Worm (Caenorhabditis elegans): ENCODE results near the gene mpz-6.
"Not testable (repeated sequence)": the region's sequence is repeated elsewhere in the genome, so short reads cannot be mapped to it uniquely, and the experiment has no call there.

The mpz-6 gene

DNA sequence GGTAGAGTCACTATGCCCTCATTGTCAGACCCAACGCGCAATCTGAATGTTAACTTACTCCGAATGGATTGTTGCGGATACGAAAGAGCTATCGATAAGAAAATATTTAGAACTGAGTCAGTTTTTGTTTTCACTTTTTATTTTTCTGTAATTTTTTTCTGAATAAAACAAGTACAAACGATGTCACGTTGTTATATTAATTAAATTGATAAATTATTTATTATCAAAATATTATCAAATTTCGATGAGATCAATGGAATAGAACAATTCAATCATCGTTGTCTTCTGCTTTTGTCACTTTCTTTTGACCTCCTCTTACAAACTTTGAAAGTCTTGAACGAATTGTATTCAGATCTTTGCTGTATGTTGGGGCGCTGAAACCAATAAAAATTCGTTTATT, at the start of gene mpz-6:
Gene mpz-6, minus strand, starts transcription at position 101 of the 400 bp plus-strand sequence.
- TF ChIP-seq Y53F4B.3 (GFP tag; IDR thresholded peaks at IDR 0.05), result no peak
- no peak for TF ChIP-seq lir-1 (GFP tag; conservative IDR thresholded peaks at IDR 0.05)
- TF ChIP-seq aptf-3 (GFP tag; IDR thresholded peaks at IDR 0.05), result no peak
- no peak for TF ChIP-seq ceh-40 (GFP tag; IDR thresholded peaks at IDR 0.05)
- no peak for TF ChIP-seq tbp1 (GFP tag; optimal IDR thresholded peaks at IDR 0.05)
- TF ChIP-seq F33H1.4 (GFP tag; IDR thresholded peaks at IDR 0.05), result no peak
- TF ChIP-seq ztf-3 (GFP tag; optimal IDR thresholded peaks at IDR 0.05), result no peak
- no peak for TF ChIP-seq nfya-1 (tag; optimal IDR thresholded peaks at IDR 0.05; ENCODE audit: borderline replicate concordance, insufficient read depth)
- TF ChIP-seq ama-1 (optimal IDR thresholded peaks at IDR 0.05), result no peak
- no peak for TF ChIP-seq ama-1 (GFP tag; optimal IDR thresholded peaks at IDR 0.05)

DNA sequence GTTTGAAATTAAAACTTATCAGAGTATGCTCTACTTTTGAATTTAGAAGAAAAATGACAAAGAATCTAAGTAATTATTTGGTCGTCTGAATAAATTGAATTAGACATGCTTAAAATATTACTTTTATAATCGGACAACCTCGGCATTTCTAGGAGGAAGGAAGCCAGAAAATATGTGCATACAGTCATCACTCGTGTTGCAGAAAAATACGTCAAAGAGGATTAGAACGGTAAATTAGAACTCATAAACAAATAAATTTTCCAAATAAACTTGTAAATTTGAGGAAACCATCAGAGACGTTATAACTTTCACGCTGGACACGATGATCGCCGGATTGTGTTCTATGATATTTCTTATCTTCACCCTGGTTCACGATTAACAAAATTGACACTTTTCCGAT, 47.4 kb upstream of the mpz-6 start, which contains the start of gene chil-19:
Gene chil-19, minus strand, starts transcription at position 101 of the 400 bp plus-strand sequence.
- TF ChIP-seq F33H1.4 (GFP tag; IDR thresholded peaks at IDR 0.05) (no peak), bed-1 (GFP tag; IDR thresholded peaks at IDR 0.05) (no peak)

DNA sequence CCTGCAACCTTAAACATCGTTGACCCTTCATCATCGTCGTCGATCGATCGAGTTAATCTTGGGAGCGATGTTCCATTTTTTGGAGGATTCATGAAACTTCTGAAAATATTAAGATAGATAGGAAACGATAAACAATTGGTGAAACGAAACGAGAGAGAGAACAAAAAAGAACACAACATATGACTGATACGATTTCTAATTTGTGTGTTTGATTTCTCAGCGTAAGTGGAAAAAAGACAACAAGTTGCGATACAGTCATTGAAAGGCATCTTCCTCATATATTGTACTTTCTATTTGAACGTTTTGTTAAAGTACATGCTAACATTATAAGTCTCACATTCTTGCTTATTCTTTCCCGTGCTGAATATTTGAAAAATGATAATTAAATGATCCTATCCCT, 45.3 kb upstream of the mpz-6 start, which contains the start of gene R09D1.12:
Gene R09D1.12, minus strand, starts transcription at position 101 of the 400 bp plus-strand sequence.
- TF ChIP-seq attf-3 (GFP tag; conservative IDR thresholded peaks at IDR 0.05); lsy-27 (tag; optimal IDR thresholded peaks at IDR 0.05; ENCODE audit: borderline replicate concordance, insufficient read depth); ceh-27 (GFP tag; optimal IDR thresholded peaks at IDR 0.05): not testable (repeated sequence)

DNA sequence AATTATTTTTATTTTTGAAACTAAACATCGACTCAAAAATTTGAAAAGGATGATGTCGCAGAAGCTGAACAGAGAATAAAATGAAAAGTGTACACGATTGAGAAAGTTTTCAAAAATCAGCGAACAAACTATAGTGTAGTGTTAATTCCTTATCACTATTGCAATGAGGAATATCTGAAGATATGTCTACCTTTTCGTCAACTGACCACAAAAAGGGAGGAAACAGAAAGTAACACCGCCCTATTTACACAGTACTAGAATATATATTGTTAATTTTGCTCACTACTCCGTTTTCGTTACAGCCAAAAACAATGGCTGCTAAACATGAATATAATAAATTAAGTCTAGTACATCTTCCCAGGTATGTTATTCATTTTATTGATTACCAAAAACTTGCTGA, 41.0 kb upstream of the mpz-6 start, which contains the start of gene chil-18:
Gene chil-18, plus strand, starts transcription at position 301 of the 400 bp plus-strand sequence.
- TF ChIP-seq ceh-27 (GFP tag; optimal IDR thresholded peaks at IDR 0.05) (no peak), egl-18 (GFP tag; IDR thresholded peaks at IDR 0.05) (no peak), Y79H2A.3 (GFP tag; conservative IDR thresholded peaks at IDR 0.05) (no peak), C06A6.2 (GFP tag; conservative IDR thresholded peaks at IDR 0.05) (no peak), hsf-1 (GFP tag; IDR thresholded peaks at IDR 0.05) (no peak), mcd-1 (GFP tag; IDR thresholded peaks at IDR 0.05) (no peak), lin-40 (tag; optimal IDR thresholded peaks at IDR 0.05) (no peak), ceh-79 (tag; optimal IDR thresholded peaks at IDR 0.05) (no peak), B0336.3 (GFP tag; IDR thresholded peaks at IDR 0.05) (no peak), snpc-3.4 (tag; optimal IDR thresholded peaks at IDR 0.05) (no peak), xnd-1 (tag; optimal IDR thresholded peaks at IDR 0.05) (no peak), fkh-3 (tag; optimal IDR thresholded peaks at IDR 0.05) (no peak), pbrm-1 (GFP tag; IDR thresholded peaks at IDR 0.05) (no peak), nhr-90 (tag; optimal IDR thresholded peaks at IDR 0.05) (no peak), lsy-27 (tag; optimal IDR thresholded peaks at IDR 0.05; ENCODE audit: borderline replicate concordance, insufficient read depth) (no peak), ZK185.1 (tag; optimal IDR thresholded peaks at IDR 0.05; ENCODE audit: poor library complexity, severe bottlenecking) (no peak)

DNA sequence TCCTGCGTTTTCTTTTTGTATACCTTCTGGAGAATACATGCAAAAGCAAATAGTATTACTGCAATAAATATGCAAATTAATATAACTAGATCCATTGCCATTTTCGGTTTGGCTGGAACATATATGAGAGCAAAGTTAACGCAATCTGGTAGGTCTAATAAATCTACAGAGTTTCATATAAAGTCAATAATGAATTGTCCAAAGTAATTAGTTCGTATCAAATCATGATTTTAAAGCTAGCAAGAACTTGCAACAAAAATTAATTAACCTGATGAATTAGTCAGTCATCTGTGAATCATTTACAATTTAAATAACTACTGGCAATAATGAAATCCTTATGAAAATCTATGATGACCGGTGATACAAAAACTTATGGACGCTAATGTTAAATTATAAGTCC, 38.4 kb upstream of the mpz-6 start, which contains the start of gene R09D1.13:
Gene R09D1.13, minus strand, starts transcription at position 101 of the 400 bp plus-strand sequence.
- no peak for TF ChIP-seq F37B4.10 (GFP tag; IDR thresholded peaks at IDR 0.05)
- TF ChIP-seq unc-62 (GFP tag; optimal IDR thresholded peaks at IDR 0.05), result no peak

DNA sequence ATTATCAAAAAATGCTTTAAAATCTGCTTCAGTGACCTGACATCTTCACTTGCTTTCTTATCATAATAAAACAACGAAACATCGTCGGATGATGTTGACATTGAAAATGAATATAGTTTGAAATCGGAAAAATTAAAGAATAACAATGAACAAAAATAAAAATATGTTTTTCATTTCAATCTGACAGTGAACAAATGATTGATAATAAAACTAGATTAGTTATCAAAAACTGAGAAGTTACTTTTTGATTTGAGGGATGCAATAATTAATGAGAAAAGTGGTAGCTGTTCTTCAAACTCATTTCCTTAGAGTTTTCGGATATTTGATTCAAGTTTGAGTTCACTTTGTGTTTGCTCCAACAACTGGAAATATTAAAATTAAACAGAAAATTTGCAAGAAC, 36.6 kb upstream of the mpz-6 start, which contains the start of gene chil-15:
Gene chil-15, minus strand, starts transcription at position 101 of the 400 bp plus-strand sequence.
- TF ChIP-seq lin-26 (GFP tag; IDR thresholded peaks at IDR 0.05) (no peak), let-526 (GFP tag; IDR thresholded peaks at IDR 0.05) (no peak), lir-1 (GFP tag; conservative IDR thresholded peaks at IDR 0.05) (no peak), nfya-1 (tag; optimal IDR thresholded peaks at IDR 0.05; ENCODE audit: borderline replicate concordance, insufficient read depth) (no peak), ceh-91 (GFP tag; IDR thresholded peaks at IDR 0.05) (no peak), F33H1.4 (GFP tag; IDR thresholded peaks at IDR 0.05) (no peak), Y56A3A.18 (GFP tag; IDR thresholded peaks at IDR 0.05) (no peak)

Data from whole organism, young adult.